Worm (Caenorhabditis elegans): Measurements from ENCODE around the gene gst-41.
A peak's percentile ranks its signal among the peaks of the same experiment; 100 is the strongest.

The gst-41 gene

ce11 chrV:7399202-7399601 lies at the start of gene gst-41:
Gene gst-41 (minus strand): TSS chrV:7399302.
- no peak for TF ChIP-seq C17E4.6 (GFP tag; IDR thresholded peaks at IDR 0.05)
- no peak for TF ChIP-seq mxl-1 (tag; optimal IDR thresholded peaks at IDR 0.05)
- no peak for TF ChIP-seq ztf-22 (GFP tag; optimal IDR thresholded peaks at IDR 0.05)
- TF ChIP-seq madf-8 (GFP tag; conservative IDR thresholded peaks at IDR 0.05) = no peak
- TF ChIP-seq Y95B8A.8 (GFP tag; IDR thresholded peaks at IDR 0.05) = no peak
- TF ChIP-seq F52B5.7 (tag; optimal IDR thresholded peaks at IDR 0.05) = no peak
- no peak for TF ChIP-seq sdz-38 (tag; optimal IDR thresholded peaks at IDR 0.05)
- TF ChIP-seq bed-1 (GFP tag; IDR thresholded peaks at IDR 0.05) = no peak
- TF ChIP-seq Y56A3A.18 (GFP tag; IDR thresholded peaks at IDR 0.05) = no peak

ce11 chrV:7446965-7447364 lies 47.9 kb upstream of the gst-41 start, which contains the start of gene F25E5.5:
Gene F25E5.5 (plus strand): TSS chrV:7447265.
- TF ChIP-seq lsl-1 (GFP tag; optimal IDR thresholded peaks at IDR 0.05) = no peak
- TF ChIP-seq cebp-1 (GFP tag; IDR thresholded peaks at IDR 0.05) = no peak
- peak; percentile 4 for TF ChIP-seq cebp-1 (tag; optimal IDR thresholded peaks at IDR 0.05)

- TF ChIP-seq egrh-3 (GFP tag; IDR thresholded peaks at IDR 0.05) (peak; percentile 55), madf-3 (GFP tag; IDR thresholded peaks at IDR 0.05) (peak; percentile 65; the same call in 1 of the 2 replicates)
Measured at ce11 chrV:7444331-7444730, 45.2 kb upstream of the gst-41 start, which contains the start of gene nhr-141. Gene nhr-141 (plus strand): TSS chrV:7444661.

ce11 chrV:7443480-7443879 lies 44.4 kb upstream of the gst-41 start:
- TF ChIP-seq sea-2 (GFP tag; IDR thresholded peaks at IDR 0.05) (0 out of 2 replicates have a peak, but pooled peaks have one; percentile 33), ztf-6 (GFP tag; IDR thresholded peaks at IDR 0.05) (0 out of 2 replicates have a peak, but pooled peaks have one; percentile 35), ekl-4 (GFP tag; IDR thresholded peaks at IDR 0.05) (peak; percentile 21; the same call in 1 of the 2 replicates), attf-3 (GFP tag; conservative IDR thresholded peaks at IDR 0.05) (peak; percentile 62), egl-18 (GFP tag; IDR thresholded peaks at IDR 0.05) (0 out of 2 replicates have a peak, but pooled peaks have one; percentile 53), bed-1 (GFP tag; IDR thresholded peaks at IDR 0.05) (0 out of 2 replicates have a peak, but pooled peaks have one; percentile 20), ztf-25 (GFP tag; IDR thresholded peaks at IDR 0.05) (0 out of 2 replicates have a peak, but pooled peaks have one; percentile 75), ztf-28 (GFP tag; IDR thresholded peaks at IDR 0.05) (0 out of 2 replicates have a peak, but pooled peaks have one; percentile 43), egrh-3 (GFP tag; IDR thresholded peaks at IDR 0.05) (peak; percentile 88), Y67H2A.10 (GFP tag; conservative IDR thresholded peaks at IDR 0.05) (peak; percentile 19; the same call in 1 of the 2 replicates), pbrm-1 (GFP tag; IDR thresholded peaks at IDR 0.05) (0 out of 2 replicates have a peak, but pooled peaks have one; percentile 34), F37B4.10 (GFP tag; IDR thresholded peaks at IDR 0.05) (peak; percentile 94; the same call in 1 of the 2 replicates), bed-2 (GFP tag; IDR thresholded peaks at IDR 0.05) (peak; percentile 9; the same call in 1 of the 2 replicates), F39B2.1 (GFP tag; IDR thresholded peaks at IDR 0.05) (0 out of 2 replicates have a peak, but pooled peaks have one; percentile 51)

ce11 chrV:7439807-7440206 lies 40.7 kb upstream of the gst-41 start, which contains the start of gene try-13:
Gene try-13 (plus strand): TSS chrV:7440107.
- no peak for TF ChIP-seq gei-17 (GFP tag; optimal IDR thresholded peaks at IDR 0.05)
- no peak for TF ChIP-seq aptf-3 (GFP tag; IDR thresholded peaks at IDR 0.05)
- TF ChIP-seq chd-7 (tag; optimal IDR thresholded peaks at IDR 0.05) = no peak
- TF ChIP-seq F10E7.11 (tag; optimal IDR thresholded peaks at IDR 0.05) = no peak
- no peak for TF ChIP-seq ceh-58 (GFP tag; IDR thresholded peaks at IDR 0.05)
- no peak for TF ChIP-seq attf-6 (GFP tag; IDR thresholded peaks at IDR 0.05)
- TF ChIP-seq sdz-38 (tag; optimal IDR thresholded peaks at IDR 0.05) = no peak
- TF ChIP-seq let-526 (GFP tag; IDR thresholded peaks at IDR 0.05) = no peak
- TF ChIP-seq fkh-3 (tag; optimal IDR thresholded peaks at IDR 0.05) = no peak
- no peak for TF ChIP-seq B0336.3 (GFP tag; IDR thresholded peaks at IDR 0.05)
- no peak for TF ChIP-seq B0261.1 (tag; optimal IDR thresholded peaks at IDR 0.05)
- TF ChIP-seq rec-8 (tag; optimal IDR thresholded peaks at IDR 0.05) = no peak
- TF ChIP-seq F57C9.4 (tag; optimal IDR thresholded peaks at IDR 0.05) = no peak
